Fruit fly (Drosophila melanogaster) whole organism, adult: ENCODE results near the gene CG9231.

Experiments used
- CG12768 ChIP-seq: fragments of 200-800 bp; sonication (Bioruptor generic); optimal IDR thresholded peaks from 2 replicates; lab custom pipeline; 2017; ENCODE audit warnings: missing biosample characterization, missing genetic modification characterization, mild to moderate bottlenecking, moderate library complexity, missing genetic modification reagents
- CG14711 ChIP-seq: fragments of 200-800 bp; sonication (Bioruptor generic); optimal IDR thresholded peaks from 2 replicates; lab custom pipeline; 2018; ENCODE audit warnings: missing biosample characterization, mild to moderate bottlenecking, missing genetic modification characterization, moderate library complexity
- CG1620 ChIP-seq: fragments of 200-800 bp; sonication (Bioruptor generic); optimal IDR thresholded peaks from 2 replicates; lab custom pipeline; 2016; ENCODE audit warnings: missing biosample characterization, missing genetic modification characterization
- CG7045 ChIP-seq: fragments of 200-800 bp; sonication (Bioruptor generic); optimal IDR thresholded peaks from 2 replicates; lab custom pipeline; 2017; ENCODE audit warnings: missing biosample characterization, mild to moderate bottlenecking, missing genetic modification characterization
- Clk ChIP-seq: fragments of 200-800 bp; sonication (Bioruptor generic); optimal IDR thresholded peaks from 2 replicates; lab custom pipeline; 2017; ENCODE audit warnings: missing biosample characterization, missing genetic modification characterization
- Crg-1 ChIP-seq: fragments of 200-800 bp; sonication (Bioruptor generic); optimal IDR thresholded peaks from 2 replicates; lab custom pipeline; 2016; ENCODE audit warnings: missing biosample characterization, missing genetic modification characterization
- Hr96 ChIP-seq: fragments of 200-800 bp; sonication (Bioruptor generic); optimal IDR thresholded peaks from 2 replicates; lab custom pipeline; 2016; ENCODE audit warnings: missing biosample characterization, missing genetic modification characterization
- Mnt ChIP-seq: fragments of 200-800 bp; sonication (Bioruptor generic); optimal IDR thresholded peaks from 2 replicates; lab custom pipeline; 2016; ENCODE audit warnings: missing biosample characterization, mild to moderate bottlenecking, missing genetic modification characterization
- bab1 ChIP-seq: fragments of 200-800 bp; sonication (Bioruptor generic); optimal IDR thresholded peaks from 3 replicates; lab custom pipeline; 2019; ENCODE audit warnings: missing biosample characterization, mild to moderate bottlenecking, missing genetic modification characterization, moderate library complexity
- cic ChIP-seq: fragments of 200-800 bp; sonication (Bioruptor generic); optimal IDR thresholded peaks from 2 replicates; lab custom pipeline; 2017; ENCODE audit warnings: missing biosample characterization, mild to moderate bottlenecking, missing genetic modification characterization, moderate library complexity
- cnc ChIP-seq, 2 experiments: fragments of >200 bp; optimal IDR thresholded peaks; 2 replicates each; lab custom pipeline; 2017
- kay ChIP-seq: fragments of 200-800 bp; sonication (Bioruptor generic); peaks from one replicate; lab custom pipeline; 2016; ENCODE audit warnings: missing biosample characterization, missing genetic modification characterization, borderline replicate concordance
- ovo ChIP-seq: fragments of 200-800 bp; sonication (Bioruptor generic); optimal IDR thresholded peaks from 2 replicates; lab custom pipeline; 2016; ENCODE audit warnings: missing biosample characterization, missing genetic modification characterization

- TF ChIP-seq CG14711 (tag; lab: Kevin White, UChicago) (no peak), kay (GFP tag; lab: Kevin White, UChicago) (no peak), Clk (GFP tag; lab: Kevin White, UChicago) (no peak), CG1620 (no peak), cic (GFP tag; lab: Kevin White, UChicago) (no peak), Hr96 (GFP tag; lab: Kevin White, UChicago) (no peak), cnc (optimal IDR thresholded peaks at IDR 0.05; lab: Kevin White, UChicago) (no peak), Crg-1 (no peak), Mnt (GFP tag; lab: Kevin White, UChicago) (no peak), CG7045 (no peak), bab1 (no peak), CG12768 (GFP tag; lab: Kevin White, UChicago) (no peak), ovo (GFP tag; lab: Kevin White, UChicago) (no peak)
These were observed 24.1 kb downstream of the CG9231 start for dm6 chr3L:19561745-19562144.
